Worm (Caenorhabditis elegans): ENCODE measurements around the gene mrps-25.

Gene mrps-25

ce11 chrIV:1038516-1038915 is 18.2 kb upstream of the mrps-25 start:
- TF ChIP-seq ceh-8 (GFP tag; optimal IDR thresholded peaks at IDR 0.05) = no peak
- TF ChIP-seq ceh-82 (tag; optimal IDR thresholded peaks at IDR 0.05) = no peak

DNA sequence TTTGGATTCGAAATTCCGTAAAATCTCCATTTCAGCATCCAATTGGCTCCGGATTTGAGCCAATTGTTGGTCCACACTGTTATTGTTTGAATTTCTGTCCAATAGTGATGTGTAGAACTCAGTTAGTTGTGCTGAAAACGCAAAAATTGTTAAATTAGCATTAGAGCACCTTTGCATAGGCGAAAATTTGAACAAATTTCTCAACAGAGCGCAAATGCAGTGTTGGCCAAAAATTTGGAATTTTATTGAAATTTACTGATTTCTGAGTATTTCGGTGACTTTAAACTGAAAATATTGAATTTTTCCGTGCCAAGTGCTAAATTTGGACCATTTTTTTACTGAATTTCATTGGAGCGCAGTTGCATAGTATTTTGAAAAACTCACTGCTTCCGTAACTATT is 16.2 kb upstream of the mrps-25 start:
- no peak for TF ChIP-seq ama-1 (optimal IDR thresholded peaks at IDR 0.05)
- no peak for TF ChIP-seq elt-2 (tag; optimal IDR thresholded peaks at IDR 0.05)
- no peak for TF ChIP-seq pag-3 (tag; optimal IDR thresholded peaks at IDR 0.05; ENCODE audit: borderline replicate concordance, insufficient read depth)
- TF ChIP-seq tbx-2 (tag; optimal IDR thresholded peaks at IDR 0.05) = no peak
- no peak for TF ChIP-seq ces-1 (GFP tag; optimal IDR thresholded peaks at IDR 0.05)
- no peak for TF ChIP-seq ztf-11 (tag; optimal IDR thresholded peaks at IDR 0.05)
- no peak for TF ChIP-seq mep-1 (tag; optimal IDR thresholded peaks at IDR 0.05)
- TF ChIP-seq mef-2 (tag; optimal IDR thresholded peaks at IDR 0.05) = no peak
- no peak for TF ChIP-seq dsc-1 (tag; optimal IDR thresholded peaks at IDR 0.05)
- TF ChIP-seq blmp-1 (tag; optimal IDR thresholded peaks at IDR 0.05) = no peak
- TF ChIP-seq nhr-20 (tag; optimal IDR thresholded peaks at IDR 0.05) = no peak
- TF ChIP-seq aly-2 (tag; optimal IDR thresholded peaks at IDR 0.05) = no peak
- TF ChIP-seq nhr-237 (tag; optimal IDR thresholded peaks at IDR 0.05) = no peak
- no peak for TF ChIP-seq lin-35 (GFP tag; optimal IDR thresholded peaks at IDR 0.05)
- no peak for TF ChIP-seq unc-86 (tag; optimal IDR thresholded peaks at IDR 0.05)

ce11 chrIV:1044287-1044686 is 12.4 kb upstream of the mrps-25 start, which contains the start of gene Y55F3AM.11:
Y55F3AM.11 (minus strand) TSS chrIV:1044387.
- TF ChIP-seq nhr-11 (tag; optimal IDR thresholded peaks at IDR 0.05) (no peak), sox-4 (tag; optimal IDR thresholded peaks at IDR 0.05) (no peak), ceh-63 (GFP tag; optimal IDR thresholded peaks at IDR 0.05) (no peak), unc-130 (tag; optimal IDR thresholded peaks at IDR 0.05) (no peak), skn-1 (tag; optimal IDR thresholded peaks at IDR 0.05) (no peak), hlh-17 (GFP tag; optimal IDR thresholded peaks at IDR 0.05; ENCODE audit: borderline replicate concordance) (no peak), unc-98 (GFP tag; IDR thresholded peaks at IDR 0.05) (no peak), elt-2 (tag; optimal IDR thresholded peaks at IDR 0.05) (no peak), zag-1 (tag; optimal IDR thresholded peaks at IDR 0.05) (no peak), mep-1 (tag; optimal IDR thresholded peaks at IDR 0.05) (no peak), ceh-88 (GFP tag; IDR thresholded peaks at IDR 0.05) (no peak), dsc-1 (tag; optimal IDR thresholded peaks at IDR 0.05) (no peak), alr-1 (tag; optimal IDR thresholded peaks at IDR 0.05; ENCODE audit: borderline replicate concordance) (no peak), isw-1 (GFP tag; IDR thresholded peaks at IDR 0.05) (no peak), dpl-1 (GFP tag; optimal IDR thresholded peaks at IDR 0.05) (no peak), nhr-237 (tag; optimal IDR thresholded peaks at IDR 0.05) (no peak)

ce11 chrIV:1045683-1046082 is 11.0 kb upstream of the mrps-25 start, which contains the start of gene srx-12:
srx-12 (plus strand) TSS chrIV:1045983.
- TF ChIP-seq mab-9 (GFP tag; IDR thresholded peaks at IDR 0.05) (no peak), C34B4.2 (tag; optimal IDR thresholded peaks at IDR 0.05) (no peak), elt-3 (tag; optimal IDR thresholded peaks at IDR 0.05) (no peak), egl-13 (tag; optimal IDR thresholded peaks at IDR 0.05) (no peak), grh-1 (GFP tag; IDR thresholded peaks at IDR 0.05) (no peak), lin-35 (GFP tag; optimal IDR thresholded peaks at IDR 0.05) (no peak), vab-15 (tag; optimal IDR thresholded peaks at IDR 0.05) (no peak)

DNA sequence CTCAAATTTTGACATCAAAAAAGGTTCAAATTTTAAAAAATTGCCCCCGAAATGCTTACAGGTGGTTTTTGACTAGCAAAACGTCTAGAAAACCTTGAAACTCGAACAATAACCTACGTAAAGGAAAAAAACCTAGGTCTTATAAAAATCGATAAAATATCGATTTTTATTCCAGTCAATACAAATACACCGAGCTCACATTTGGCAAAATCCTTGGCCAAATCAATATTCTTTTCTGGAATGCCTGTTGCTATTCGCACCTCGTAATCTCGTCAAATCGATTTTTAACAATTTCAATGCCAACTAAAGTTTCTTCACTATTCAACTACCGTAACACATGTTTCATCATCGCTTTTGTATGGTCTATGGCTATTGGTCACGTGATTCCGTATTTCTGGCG is 9.7 kb upstream of the mrps-25 start:
- no peak for TF ChIP-seq ceh-63 (GFP tag; optimal IDR thresholded peaks at IDR 0.05)
- TF ChIP-seq aha-1 (tag; optimal IDR thresholded peaks at IDR 0.05) = no peak
- no peak for TF ChIP-seq ceh-8 (GFP tag; optimal IDR thresholded peaks at IDR 0.05)
- TF ChIP-seq sptf-1 (tag; optimal IDR thresholded peaks at IDR 0.05) = no peak
- no peak for TF ChIP-seq lsy-2 (tag; optimal IDR thresholded peaks at IDR 0.05)
- no peak for TF ChIP-seq unc-86 (tag; optimal IDR thresholded peaks at IDR 0.05)
- no peak for TF ChIP-seq swsn-7 (tag; optimal IDR thresholded peaks at IDR 0.05)
- no peak for TF ChIP-seq nhr-19 (GFP tag; conservative IDR thresholded peaks at IDR 0.05)
- no peak for TF ChIP-seq nhr-84 (tag; optimal IDR thresholded peaks at IDR 0.05)
- no peak for TF ChIP-seq elt-3 (tag; optimal IDR thresholded peaks at IDR 0.05)
- TF ChIP-seq dpl-1 (GFP tag; optimal IDR thresholded peaks at IDR 0.05) = no peak
- TF ChIP-seq Y116A8C.19 (tag; optimal IDR thresholded peaks at IDR 0.05; ENCODE audit: borderline replicate concordance) = no peak
- TF ChIP-seq egl-27 (tag; optimal IDR thresholded peaks at IDR 0.05) = no peak
- TF ChIP-seq unc-130 (tag; optimal IDR thresholded peaks at IDR 0.05) = no peak
- TF ChIP-seq efl-1 (optimal IDR thresholded peaks at IDR 0.05) = no peak
- no peak for TF ChIP-seq efl-1 (GFP tag; optimal IDR thresholded peaks at IDR 0.05 in 1 of 2)
- TF ChIP-seq nhr-71 (tag; optimal IDR thresholded peaks at IDR 0.05) = no peak
- no peak for TF ChIP-seq nhr-237 (tag; optimal IDR thresholded peaks at IDR 0.05)
- no peak for TF ChIP-seq nhr-12 (tag; optimal IDR thresholded peaks at IDR 0.05)
